Fruit fly (Drosophila melanogaster): ENCODE results near the gene Ncoa6.

Gene Ncoa6

dm6 chr2L:5296672-5297288 is 29.7 kb downstream of the Ncoa6 start (continued):
- TF ChIP-seq CG14667 (GFP tag; IDR thresholded peaks at IDR 0.05) (no peak), Med (GFP tag) (peak; percentile 46), psq (GFP tag; optimal IDR thresholded peaks at IDR 0.05) (no peak), CG14860 (GFP tag; IDR thresholded peaks at IDR 0.05; ENCODE audit: partially characterized antibody) (no peak), run (tag; optimal IDR thresholded peaks at IDR 0.05) (no peak), ind (GFP tag; optimal IDR thresholded peaks at IDR 0.05) (no peak), gce (GFP tag; IDR thresholded peaks at IDR 0.05) (no peak), CG7271 (tag; optimal IDR thresholded peaks at IDR 0.05) (no peak), Lim3 (GFP tag; IDR thresholded peaks at IDR 0.05) (no peak), CG17361 (GFP tag; IDR thresholded peaks at IDR 0.05) (peak; percentile 66), Opbp (GFP tag; IDR thresholded peaks at IDR 0.05; ENCODE audit: partially characterized antibody) (no peak), CG17385 (GFP tag; optimal IDR thresholded peaks at IDR 0.05) (no peak), Antp (GFP tag; optimal IDR thresholded peaks at IDR 0.05) (no peak), esg (GFP tag; conservative IDR thresholded peaks at IDR 0.05) (no peak), nerfin-1 (tag; optimal IDR thresholded peaks at IDR 0.05) (no peak), CG12236 (GFP tag; optimal IDR thresholded peaks at IDR 0.05) (no peak), Optix (GFP tag; IDR thresholded peaks at IDR 0.05) (no peak), unpg (GFP tag; optimal IDR thresholded peaks at IDR 0.05) (peak; percentile 11), CG18262 (tag; optimal IDR thresholded peaks at IDR 0.05) (peak; percentile 72), Usf (GFP tag; optimal IDR thresholded peaks at IDR 0.05) (no peak), kay (GFP tag; optimal IDR thresholded peaks at IDR 0.05) (peak; percentile 77), CG6683 (GFP tag; optimal IDR thresholded peaks at IDR 0.05) (no peak), CG11093 (GFP tag; IDR thresholded peaks at IDR 0.05) (no peak), tgo (GFP tag; IDR thresholded peaks at IDR 0.05) (no peak), D19B (GFP tag; optimal IDR thresholded peaks at IDR 0.05) (no peak), CG11085 (GFP tag; IDR thresholded peaks at IDR 0.05) (no peak), sisA (GFP tag; IDR thresholded peaks at IDR 0.05) (no peak; the same call in 1 of the 2 replicates), salm (tag; optimal IDR thresholded peaks at IDR 0.05) (no peak), otp (GFP tag; IDR thresholded peaks at IDR 0.05) (no peak), ranshi (GFP tag; IDR thresholded peaks at IDR 0.05) (no peak), CG12219 (GFP tag; optimal IDR thresholded peaks at IDR 0.05) (no peak), CG10209 (GFP tag; optimal IDR thresholded peaks at IDR 0.05) (peak; percentile 10), wek (GFP tag; optimal IDR thresholded peaks at IDR 0.05) (no peak), Rx (GFP tag; IDR thresholded peaks at IDR 0.05) (no peak), chinmo (GFP tag; IDR thresholded peaks at IDR 0.05; ENCODE audit: partially characterized antibody) (peak; percentile 85; the same call in 2 of the 4 replicates), grn (GFP tag; optimal IDR thresholded peaks at IDR 0.05) (no peak), CG17568 (GFP tag; optimal IDR thresholded peaks at IDR 0.05) (no peak), CG18764 (GFP tag; optimal IDR thresholded peaks at IDR 0.05) (no peak), bigmax (GFP tag; optimal IDR thresholded peaks at IDR 0.05) (no peak)

dm6 chr2L:5295245-5295572 is 31.3 kb downstream of the Ncoa6 start:
- TF ChIP-seq Pdp1 (GFP tag; optimal IDR thresholded peaks at IDR 0.05) (peak in 1 of 2 experiments; percentile 94), CG5180 (GFP tag; optimal IDR thresholded peaks at IDR 0.05) (peak; percentile 39), CG18476 (GFP tag; optimal IDR thresholded peaks at IDR 0.05) (peak; percentile 54), lbe (GFP tag; optimal IDR thresholded peaks at IDR 0.05) (peak; percentile 59), al (GFP tag; IDR thresholded peaks at IDR 0.05) (no peak), trem (tag; optimal IDR thresholded peaks at IDR 0.05) (no peak), CG7372 (GFP tag; IDR thresholded peaks at IDR 0.05) (peak; percentile 72), sens (GFP tag) (peak; percentile 37), CG8359 (GFP tag; optimal IDR thresholded peaks at IDR 0.05; ENCODE audit: borderline replicate concordance) (peak; percentile 26), Med (GFP tag) (peak; percentile 2), CG6654 (GFP tag; optimal IDR thresholded peaks at IDR 0.05) (no peak)

Data from whole organism, embryonic.